Worm (Caenorhabditis elegans) whole organism, L1 larva: ENCODE measurements around the gene dpy-30.

Experiments
- C16A3.4 ChIP-seq: fragments of 150-350 bp; optimal IDR thresholded peaks from 2 replicates; lab custom pipeline; 2014; ENCODE audit warnings: missing biosample characterization, missing genetic modification characterization
- C34B4.2 ChIP-seq: sonication (generic microtip); optimal IDR thresholded peaks from 2 replicates; lab custom pipeline; 2017; ENCODE audit warnings: mild to moderate bottlenecking, missing genetic modification characterization, missing compliant biosample characterization
- alr-1 ChIP-seq: fragments of 200-800 bp; sonication (Bioruptor generic); optimal IDR thresholded peaks from 2 replicates; lab custom pipeline; 2018; ENCODE audit warnings: borderline replicate concordance, mild to moderate bottlenecking, missing genetic modification characterization, missing compliant biosample characterization
- blmp-1 ChIP-seq: fragments of 150-350 bp; optimal IDR thresholded peaks from 2 replicates; lab custom pipeline; 2014; ENCODE audit warnings: missing biosample characterization, missing genetic modification characterization
- ceh-82 ChIP-seq, 3 experiments: fragments of 150-350 bp in 1 of 3; sonication (generic microtip) in 2 of 3; optimal IDR thresholded peaks; 2 replicates each; lab custom pipeline; 2014 to 2017; ENCODE audit warnings: missing biosample characterization in 3 of 3, missing genetic modification characterization in 3 of 3
- ceh-90 ChIP-seq: sonication (generic microtip); optimal IDR thresholded peaks from 2 replicates; lab custom pipeline; 2016; ENCODE audit warnings: missing genetic modification characterization, missing compliant biosample characterization
- dpl-1 ChIP-seq, 3 experiments: fragments of 150-350 bp in 2 of 3; sonication (generic microtip) in 1 of 3; optimal IDR thresholded peaks; 2 replicates each; lab custom pipeline; 2014 to 2017; ENCODE audit warnings: missing biosample characterization in 3 of 3, missing genetic modification characterization in 3 of 3, missing genetic modification reagents in 3 of 3
- dsc-1 ChIP-seq: sonication (generic microtip); optimal IDR thresholded peaks from 2 replicates; lab custom pipeline; 2016; ENCODE audit warnings: mild to moderate bottlenecking, missing genetic modification characterization, missing compliant biosample characterization
- efl-1 ChIP-seq, 4 experiments: fragments of 150-350 bp; optimal IDR thresholded peaks in 3 of 4; peaks in 1 of 4; 1 replicate in 1 of 4; 2 replicates in 3 of 4; lab custom pipeline; 2014; ENCODE audit warnings: missing biosample characterization in 2 of 4, missing genetic modification characterization in 2 of 4, missing genetic modification reagents in 2 of 4
- egl-13 ChIP-seq: sonication (generic microtip); optimal IDR thresholded peaks from 2 replicates; lab custom pipeline; 2016; ENCODE audit warnings: missing genotype, missing genetic modification reagents, missing genetic modification characterization, missing compliant biosample characterization
- elt-2 ChIP-seq: sonication (generic microtip); optimal IDR thresholded peaks from 2 replicates; lab custom pipeline; 2016; ENCODE audit warnings: missing genetic modification characterization, mild to moderate bottlenecking, inconsistent platforms, missing compliant biosample characterization, missing genetic modification reagents
- elt-3 ChIP-seq, 6 experiments: fragments of 150-350 bp in 1 of 6; sonication (generic microtip); optimal IDR thresholded peaks; 2 replicates each; lab custom pipeline; 2017 to 2018; ENCODE audit warnings: missing biosample characterization in 6 of 6, missing genetic modification characterization in 6 of 6, inconsistent platforms in 1 of 6
- ets-5 ChIP-seq: fragments of 200-800 bp; sonication (Bioruptor generic); IDR thresholded peaks from 2 replicates; pipeline ENCODE4 v1.3.6; 2022; ENCODE audit warnings: missing genetic modification characterization, missing compliant biosample characterization
- fkh-10 ChIP-seq: sonication (generic microtip); optimal IDR thresholded peaks from 2 replicates; lab custom pipeline; 2017; ENCODE audit warnings: missing biosample characterization, missing genetic modification reagents, missing genetic modification characterization
- fkh-4 ChIP-seq: sonication (generic microtip); optimal IDR thresholded peaks from 2 replicates; lab custom pipeline; 2016; ENCODE audit warnings: missing compliant biosample characterization, missing genetic modification characterization, borderline replicate concordance
- fkh-8 ChIP-seq: sonication (generic microtip); optimal IDR thresholded peaks from 2 replicates; lab custom pipeline; 2016; ENCODE audit warnings: mild to moderate bottlenecking, missing genetic modification characterization, missing compliant biosample characterization
- fos-1 ChIP-seq: fragments of 150-350 bp; optimal IDR thresholded peaks from 2 replicates; lab custom pipeline; 2014; ENCODE audit warnings: missing biosample characterization, missing genetic modification characterization
- hlh-4 ChIP-seq: sonication (generic microtip); optimal IDR thresholded peaks from 2 replicates; lab custom pipeline; 2016; ENCODE audit warnings: mild to moderate bottlenecking, missing genetic modification characterization, missing compliant biosample characterization
- irx-1 ChIP-seq: sonication (generic microtip); optimal IDR thresholded peaks from 2 replicates; lab custom pipeline; 2016; ENCODE audit warnings: missing genetic modification characterization, missing compliant biosample characterization
- jun-1 ChIP-seq: fragments of 150-350 bp; optimal IDR thresholded peaks from 2 replicates; lab custom pipeline; 2014; ENCODE audit warnings: missing biosample characterization, missing genetic modification reagents, missing genetic modification characterization
- lin-13 ChIP-seq: fragments of 150-350 bp; optimal IDR thresholded peaks from 2 replicates; lab custom pipeline; 2014; ENCODE audit warnings: missing biosample characterization, missing genetic modification reagents, missing genetic modification characterization
- lin-14 ChIP-seq: fragments of 200-800 bp; sonication (Bioruptor generic); optimal IDR thresholded peaks from 2 replicates; lab custom pipeline; 2018; ENCODE audit warnings: mild to moderate bottlenecking, missing genetic modification characterization, moderate library complexity, missing compliant biosample characterization
- lin-39 ChIP-seq: fragments of 150-350 bp; optimal IDR thresholded peaks from 2 replicates; lab custom pipeline; 2014; ENCODE audit warnings: missing biosample characterization, missing genetic modification reagents, missing genetic modification characterization
- lir-3 ChIP-seq: sonication (generic microtip); optimal IDR thresholded peaks from 2 replicates; lab custom pipeline; 2016; ENCODE audit warnings: mild to moderate bottlenecking, missing genetic modification characterization, moderate library complexity, missing compliant biosample characterization; ENCODE audit not compliant: poor library complexity
- lsy-2 ChIP-seq, 2 experiments: fragments of 150-350 bp; optimal IDR thresholded peaks; 2 replicates each; lab custom pipeline; 2014; ENCODE audit warnings: missing biosample characterization in 2 of 2, missing genetic modification characterization in 2 of 2
- mab-9 ChIP-seq: fragments of 200-800 bp; sonication (Bioruptor generic); IDR thresholded peaks from 2 replicates; pipeline ENCODE4 v1.3.6; 2022; ENCODE audit warnings: missing genetic modification reagents, missing genetic modification characterization, missing compliant biosample characterization
- nhr-11 ChIP-seq: fragments of 150-350 bp; optimal IDR thresholded peaks from 2 replicates; lab custom pipeline; 2014; ENCODE audit warnings: missing biosample characterization, missing genetic modification characterization
- nhr-12 ChIP-seq: sonication (generic microtip); optimal IDR thresholded peaks from 2 replicates; lab custom pipeline; 2017; ENCODE audit warnings: missing biosample characterization, missing genetic modification characterization
- nhr-20 ChIP-seq: sonication (generic microtip); optimal IDR thresholded peaks from 2 replicates; lab custom pipeline; 2016; ENCODE audit warnings: mild to moderate bottlenecking, missing genetic modification characterization, missing compliant biosample characterization
- nhr-237 ChIP-seq: fragments of 150-350 bp; optimal IDR thresholded peaks from 2 replicates; lab custom pipeline; 2014; ENCODE audit warnings: missing biosample characterization, missing genetic modification characterization
- nhr-47 ChIP-seq: sonication (generic microtip); optimal IDR thresholded peaks from 2 replicates; lab custom pipeline; 2016; ENCODE audit warnings: mild to moderate bottlenecking, missing genetic modification characterization, moderate library complexity, missing compliant biosample characterization
- nhr-85 ChIP-seq: sonication (generic microtip); peaks from one replicate; lab custom pipeline; 2016; ENCODE audit warnings: missing genetic modification characterization, inconsistent platforms, missing compliant biosample characterization
- nhr-90 ChIP-seq: sonication (generic microtip); optimal IDR thresholded peaks from 2 replicates; lab custom pipeline; 2016; ENCODE audit warnings: mild to moderate bottlenecking, missing genetic modification characterization, missing compliant biosample characterization; ENCODE audit not compliant: poor library complexity
- pax-3 ChIP-seq: fragments of 200-800 bp; sonication (Bioruptor generic); optimal IDR thresholded peaks from 2 replicates; lab custom pipeline; 2018; ENCODE audit warnings: mild to moderate bottlenecking, missing genetic modification characterization, moderate library complexity, missing compliant biosample characterization
- pqm-1 ChIP-seq: sonication (generic microtip); optimal IDR thresholded peaks from 3 replicates; lab custom pipeline; 2017; ENCODE audit warnings: missing biosample characterization, missing genetic modification characterization
- skn-1 ChIP-seq: fragments of 150-350 bp; optimal IDR thresholded peaks from 2 replicates; lab custom pipeline; 2014; ENCODE audit warnings: missing biosample characterization, missing genetic modification characterization
- snu-23 ChIP-seq: sonication (generic microtip); optimal IDR thresholded peaks from 2 replicates; lab custom pipeline; 2016; ENCODE audit warnings: missing genetic modification characterization, missing compliant biosample characterization
- sup-37 ChIP-seq: fragments of 200-800 bp; sonication (Bioruptor generic); optimal IDR thresholded peaks from 2 replicates; lab custom pipeline; 2018; ENCODE audit warnings: mild to moderate bottlenecking, missing genetic modification characterization, missing compliant biosample characterization
- swsn-7 ChIP-seq: sonication (generic microtip); optimal IDR thresholded peaks from 2 replicates; lab custom pipeline; 2016; ENCODE audit warnings: missing genetic modification characterization, missing compliant biosample characterization
- unc-62 ChIP-seq: fragments of 150-350 bp; optimal IDR thresholded peaks from 2 replicates; lab custom pipeline; 2014; ENCODE audit warnings: missing biosample characterization, missing genetic modification reagents, missing genetic modification characterization
- unc-86 ChIP-seq: sonication (generic microtip); optimal IDR thresholded peaks from 2 replicates; lab custom pipeline; 2016; ENCODE audit warnings: missing genetic modification characterization, missing compliant biosample characterization
- unc-98 ChIP-seq: fragments of 200-800 bp; sonication (Bioruptor generic); IDR thresholded peaks from 2 replicates; pipeline ENCODE4 v1.3.6; 2022; ENCODE audit warnings: missing genetic modification characterization, missing compliant biosample characterization
- xbp-1 ChIP-seq: sonication (generic microtip); optimal IDR thresholded peaks from 2 replicates; lab custom pipeline; 2016; ENCODE audit warnings: missing genetic modification characterization, missing compliant biosample characterization
- ztf-11 ChIP-seq, 2 experiments: sonication (generic microtip); optimal IDR thresholded peaks; 2 replicates each; lab custom pipeline; 2016 to 2017; ENCODE audit warnings: missing genetic modification characterization in 2 of 2, missing biosample characterization in 1 of 2, missing compliant biosample characterization in 1 of 2

Gene dpy-30

ce11 chrV:12159975-12160374, 31.3 kb upstream of the dpy-30 start:
- TF ChIP-seq swsn-7 (tag; lab: Kevin White, UChicago) (no peak), nhr-85 (peak; percentile 85), lin-14 (GFP tag; lab: Kevin White, UChicago) (peak; percentile 8), nhr-90 (tag; lab: Kevin White, UChicago) (no peak), sup-37 (GFP tag; lab: Kevin White, UChicago) (no peak), lir-3 (tag; lab: Kevin White, UChicago) (no peak), lin-13 (GFP tag; lab: Kevin White, UChicago) (no peak), nhr-20 (tag; lab: Kevin White, UChicago) (no peak), nhr-47 (no peak), unc-62 (GFP tag; lab: Kevin White, UChicago) (no peak), elt-3 (tag; optimal IDR thresholded peaks at IDR 0.05; lab: Kevin White, UChicago) (no peak), unc-86 (tag; lab: Kevin White, UChicago) (no peak), efl-1 (optimal IDR thresholded peaks at IDR 0.05; lab: Kevin White, UChicago) (no peak), efl-1 (GFP tag; optimal IDR thresholded peaks at IDR 0.05 in 1 of 2; lab: Kevin White, UChicago) (peak in 1 of 2 experiments; percentile 70)

- TF ChIP-seq alr-1 (no peak), snu-23 (GFP tag; lab: Kevin White, UChicago) (no peak), lin-14 (GFP tag; lab: Kevin White, UChicago) (peak; percentile 61), fkh-8 (tag; lab: Kevin White, UChicago) (no peak), fos-1 (tag; lab: Kevin White, UChicago) (no peak), skn-1 (tag; lab: Kevin White, UChicago) (no peak), xbp-1 (tag; lab: Kevin White, UChicago) (no peak), dpl-1 (GFP tag; optimal IDR thresholded peaks at IDR 0.05; lab: Kevin White, UChicago) (no peak), nhr-12 (tag; lab: Kevin White, UChicago) (no peak), lin-39 (tag; lab: Kevin White, UChicago) (no peak), jun-1 (tag; lab: Kevin White, UChicago) (no peak), ztf-11 (tag; optimal IDR thresholded peaks at IDR 0.05; lab: Kevin White, UChicago) (no peak), ceh-82 (tag; optimal IDR thresholded peaks at IDR 0.05; lab: Kevin White, UChicago) (peak in 1 of 3 experiments; percentile 15), nhr-11 (no peak), egl-13 (no peak), pqm-1 (tag; lab: Kevin White, UChicago) (no peak), elt-3 (tag; optimal IDR thresholded peaks at IDR 0.05; lab: Kevin White, UChicago) (peak in 1 of 6 experiments; percentile 77), fkh-10 (GFP tag; lab: Kevin White, UChicago) (no peak), lsy-2 (tag; optimal IDR thresholded peaks at IDR 0.05; lab: Kevin White, UChicago) (peak in 1 of 2 experiments; percentile 23), nhr-20 (tag; lab: Kevin White, UChicago) (no peak), pax-3 (tag; lab: Kevin White, UChicago) (no peak), unc-98 (GFP tag; lab: Robert Waterston, UW) (no peak), nhr-85 (no peak), C34B4.2 (tag; lab: Kevin White, UChicago) (no peak), hlh-4 (no peak), dsc-1 (tag; lab: Kevin White, UChicago) (no peak)
- TF ChIP-seq, all 84 proteins: peak for 4
Measured at ce11 chrV:12161157-12161556, 30.2 kb upstream of the dpy-30 start.

- TF ChIP-seq nhr-237 (tag; lab: Kevin White, UChicago), result no peak
Measured at ce11 chrV:12162220-12162619, 29.1 kb upstream of the dpy-30 start, which contains the start of gene C27A7.5. Gene C27A7.5, minus strand, starts transcription at chrV:12162320.

ce11 chrV:12162906-12163305, 28.4 kb upstream of the dpy-30 start, which contains the start of gene srj-4:
Gene srj-4, plus strand, starts transcription at chrV:12163206.
- TF ChIP-seq skn-1 (tag; lab: Kevin White, UChicago), result no peak
- no peak for TF ChIP-seq C34B4.2 (tag; lab: Kevin White, UChicago)
- TF ChIP-seq ets-5, result no peak
- TF ChIP-seq C16A3.4 (tag; lab: Kevin White, UChicago), result no peak
- TF ChIP-seq pax-3 (tag; lab: Kevin White, UChicago), result no peak
- no peak for TF ChIP-seq nhr-20 (tag; lab: Kevin White, UChicago)
- no peak for TF ChIP-seq elt-3 (tag; optimal IDR thresholded peaks at IDR 0.05; lab: Kevin White, UChicago)
- no peak for TF ChIP-seq jun-1 (tag; lab: Kevin White, UChicago)
- TF ChIP-seq ceh-90, result no peak
- no peak for TF ChIP-seq dpl-1 (GFP tag; optimal IDR thresholded peaks at IDR 0.05; lab: Kevin White, UChicago)
- no peak for TF ChIP-seq pqm-1 (tag; lab: Kevin White, UChicago)
- no peak for TF ChIP-seq fkh-4 (tag; lab: Kevin White, UChicago)
- no peak for TF ChIP-seq hlh-4
- no peak for TF ChIP-seq unc-98 (GFP tag; lab: Robert Waterston, UW)
- no peak for TF ChIP-seq elt-2 (tag; lab: Kevin White, UChicago)
- TF ChIP-seq lin-39 (tag; lab: Kevin White, UChicago), result no peak
- TF ChIP-seq blmp-1 (tag; lab: Kevin White, UChicago), result no peak
- TF ChIP-seq lin-13 (GFP tag; lab: Kevin White, UChicago), result no peak
- TF ChIP-seq irx-1 (tag; lab: Kevin White, UChicago), result no peak
- no peak for TF ChIP-seq mab-9
